Worm (Caenorhabditis elegans) whole organism, late embryonic: Measurements from ENCODE around the gene Y82E9BL.3.

Experiments
- C08G9.2 ChIP-seq: sonication (generic microtip); optimal IDR thresholded peaks from 2 replicates; lab custom pipeline; 2016; ENCODE audit warnings: mild to moderate bottlenecking, missing genetic modification characterization, moderate library complexity, missing compliant biosample characterization
- Y22D7AL.16 ChIP-seq: sonication (generic microtip); optimal IDR thresholded peaks from 2 replicates; lab custom pipeline; 2016; ENCODE audit warnings: missing genetic modification characterization, missing compliant biosample characterization
- ahr-1 ChIP-seq: sonication (generic microtip); optimal IDR thresholded peaks from 2 replicates; lab custom pipeline; 2016; ENCODE audit warnings: missing genetic modification characterization, missing compliant biosample characterization
- ama-1 ChIP-seq: fragments of 150-350 bp; optimal IDR thresholded peaks from 2 replicates; lab custom pipeline; 2014
- ceh-18 ChIP-seq: sonication (generic microtip); optimal IDR thresholded peaks from 2 replicates; lab custom pipeline; 2016; ENCODE audit warnings: missing genetic modification characterization, missing compliant biosample characterization
- ceh-19 ChIP-seq: fragments of 200-800 bp; sonication (Bioruptor generic); optimal IDR thresholded peaks from 2 replicates; lab custom pipeline; 2018; ENCODE audit warnings: mild to moderate bottlenecking, missing genetic modification characterization, missing compliant biosample characterization
- ceh-2 ChIP-seq: sonication (generic microtip); optimal IDR thresholded peaks from 2 replicates; lab custom pipeline; 2016; ENCODE audit warnings: missing genotype, missing genetic modification characterization, missing compliant biosample characterization
- ceh-31 ChIP-seq: sonication (generic microtip); optimal IDR thresholded peaks from 2 replicates; lab custom pipeline; 2016; ENCODE audit warnings: missing genetic modification characterization, missing compliant biosample characterization
- ceh-34 ChIP-seq: sonication (generic microtip); optimal IDR thresholded peaks from 2 replicates; lab custom pipeline; 2016; ENCODE audit warnings: mild to moderate bottlenecking, missing genetic modification characterization, missing compliant biosample characterization
- ceh-6 ChIP-seq: fragments of 200-800 bp; sonication (Bioruptor generic); optimal IDR thresholded peaks from 2 replicates; lab custom pipeline; 2018; ENCODE audit warnings: mild to moderate bottlenecking, missing genetic modification characterization, missing compliant biosample characterization
- che-1 ChIP-seq: sonication (generic microtip); optimal IDR thresholded peaks from 2 replicates; lab custom pipeline; 2016; ENCODE audit warnings: mild to moderate bottlenecking, missing genetic modification characterization, missing compliant biosample characterization
- dmd-4 ChIP-seq: sonication (generic microtip); optimal IDR thresholded peaks from 2 replicates; lab custom pipeline; 2016; ENCODE audit warnings: borderline replicate concordance, missing genetic modification characterization, missing compliant biosample characterization
- dve-1 ChIP-seq: sonication (generic microtip); optimal IDR thresholded peaks from 2 replicates; lab custom pipeline; 2017; ENCODE audit warnings: antibody characterized with exemption, mild to moderate bottlenecking, missing genetic modification characterization, missing compliant biosample characterization
- elt-4 ChIP-seq: sonication (generic microtip); optimal IDR thresholded peaks from 2 replicates; lab custom pipeline; 2016; ENCODE audit warnings: missing genetic modification characterization, missing compliant biosample characterization
- ets-4 ChIP-seq: sonication (generic microtip); optimal IDR thresholded peaks from 2 replicates; lab custom pipeline; 2016; ENCODE audit warnings: missing genetic modification characterization, missing compliant biosample characterization
- fkh-6 ChIP-seq: sonication (generic microtip); optimal IDR thresholded peaks from 2 replicates; lab custom pipeline; 2016; ENCODE audit warnings: missing genetic modification characterization, missing compliant biosample characterization
- gmeb-2 ChIP-seq: sonication (generic microtip); optimal IDR thresholded peaks from 2 replicates; lab custom pipeline; 2016; ENCODE audit warnings: missing genetic modification characterization, inconsistent platforms, missing compliant biosample characterization
- hlh-13 ChIP-seq: fragments of 200-800 bp; sonication (Bioruptor generic); optimal IDR thresholded peaks from 2 replicates; lab custom pipeline; 2018; ENCODE audit warnings: mild to moderate bottlenecking, missing genetic modification characterization, missing compliant biosample characterization
- hlh-15 ChIP-seq: sonication (generic microtip); optimal IDR thresholded peaks from 2 replicates; lab custom pipeline; 2016; ENCODE audit warnings: missing genetic modification characterization, missing compliant biosample characterization
- lim-6 ChIP-seq: sonication (generic microtip); optimal IDR thresholded peaks from 2 replicates; lab custom pipeline; 2016; ENCODE audit warnings: missing genetic modification characterization, missing compliant biosample characterization
- lin-11 ChIP-seq: fragments of 200-800 bp; sonication (Bioruptor generic); optimal IDR thresholded peaks from 2 replicates; lab custom pipeline; 2018; ENCODE audit warnings: mild to moderate bottlenecking, missing genetic modification characterization, missing compliant biosample characterization
- madf-2 ChIP-seq: sonication (generic microtip); optimal IDR thresholded peaks from 2 replicates; lab custom pipeline; 2017; ENCODE audit warnings: missing genetic modification characterization, missing compliant biosample characterization
- nfya-1 ChIP-seq: sonication (generic microtip); optimal IDR thresholded peaks from 2 replicates; lab custom pipeline; 2017; ENCODE audit warnings: missing genetic modification characterization, mild to moderate bottlenecking, missing compliant biosample characterization, antibody characterized with exemption, moderate library complexity
- nhr-232 ChIP-seq: sonication (generic microtip); optimal IDR thresholded peaks from 2 replicates; lab custom pipeline; 2016; ENCODE audit warnings: missing genetic modification characterization, missing compliant biosample characterization
- odd-2 ChIP-seq: sonication (generic microtip); optimal IDR thresholded peaks from 2 replicates; lab custom pipeline; 2017; ENCODE audit warnings: antibody characterized with exemption, mild to moderate bottlenecking, missing genetic modification characterization, missing compliant biosample characterization
- pag-3 ChIP-seq: sonication (generic microtip); optimal IDR thresholded peaks from 2 replicates; lab custom pipeline; 2016; ENCODE audit warnings: missing compliant biosample characterization, missing genetic modification characterization, borderline replicate concordance
- pat-9 ChIP-seq: fragments of 200-800 bp; sonication (Bioruptor generic); optimal IDR thresholded peaks from 2 replicates; lab custom pipeline; 2018; ENCODE audit warnings: mild to moderate bottlenecking, missing genetic modification characterization, moderate library complexity, missing compliant biosample characterization
- pha-2 ChIP-seq: sonication (generic microtip); optimal IDR thresholded peaks from 2 replicates; lab custom pipeline; 2017; ENCODE audit warnings: mild to moderate bottlenecking, missing genetic modification characterization, missing compliant biosample characterization
- ref-2 ChIP-seq: sonication (generic microtip); optimal IDR thresholded peaks from 2 replicates; lab custom pipeline; 2016; ENCODE audit warnings: missing genetic modification characterization, missing compliant biosample characterization
- rnt-1 ChIP-seq: sonication (generic microtip); optimal IDR thresholded peaks from 2 replicates; lab custom pipeline; 2016; ENCODE audit warnings: missing genetic modification characterization, missing compliant biosample characterization
- sdc-2 ChIP-seq: sonication (generic microtip); optimal IDR thresholded peaks from 2 replicates; lab custom pipeline; 2016; ENCODE audit warnings: missing genotype, missing genetic modification characterization, missing compliant biosample characterization
- syd-9 ChIP-seq: sonication (generic microtip); optimal IDR thresholded peaks from 2 replicates; lab custom pipeline; 2016; ENCODE audit warnings: mild to moderate bottlenecking, missing genetic modification characterization, moderate library complexity, missing compliant biosample characterization
- tbx-2 ChIP-seq: sonication (generic microtip); optimal IDR thresholded peaks from 2 replicates; lab custom pipeline; 2016; ENCODE audit warnings: missing genetic modification characterization, missing compliant biosample characterization
- tbx-7 ChIP-seq: sonication (generic microtip); optimal IDR thresholded peaks from 2 replicates; lab custom pipeline; 2016; ENCODE audit warnings: missing genotype, missing genetic modification characterization, missing compliant biosample characterization
- ttx-3 ChIP-seq: sonication (generic microtip); optimal IDR thresholded peaks from 2 replicates; lab custom pipeline; 2016; ENCODE audit warnings: missing genetic modification reagents, missing genetic modification characterization, missing compliant biosample characterization
- unc-3 ChIP-seq, 2 experiments: fragments of 200-800 bp in 1 of 2; sonication (Bioruptor generic) in 1 of 2; sonication (generic microtip) in 1 of 2; conservative IDR thresholded peaks in 1 of 2; optimal IDR thresholded peaks in 1 of 2; 2 replicates each; pipeline versions ENCODE4 v1.3.6 to Lab custom; 2016 to 2022; ENCODE audit warnings: missing compliant biosample characterization in 2 of 2, missing genetic modification characterization in 2 of 2, missing genetic modification reagents in 1 of 2
- unc-42 ChIP-seq: sonication (generic microtip); optimal IDR thresholded peaks from 2 replicates; lab custom pipeline; 2016; ENCODE audit warnings: missing genotype, missing genetic modification characterization, missing compliant biosample characterization
- unc-86 ChIP-seq: sonication (generic microtip); optimal IDR thresholded peaks from 2 replicates; lab custom pipeline; 2016; ENCODE audit warnings: missing genetic modification characterization, missing compliant biosample characterization
- zip-5 ChIP-seq: sonication (generic microtip); optimal IDR thresholded peaks from 2 replicates; lab custom pipeline; 2016; ENCODE audit warnings: missing genetic modification characterization, missing compliant biosample characterization

Y82E9BL.3 gene

DNA sequence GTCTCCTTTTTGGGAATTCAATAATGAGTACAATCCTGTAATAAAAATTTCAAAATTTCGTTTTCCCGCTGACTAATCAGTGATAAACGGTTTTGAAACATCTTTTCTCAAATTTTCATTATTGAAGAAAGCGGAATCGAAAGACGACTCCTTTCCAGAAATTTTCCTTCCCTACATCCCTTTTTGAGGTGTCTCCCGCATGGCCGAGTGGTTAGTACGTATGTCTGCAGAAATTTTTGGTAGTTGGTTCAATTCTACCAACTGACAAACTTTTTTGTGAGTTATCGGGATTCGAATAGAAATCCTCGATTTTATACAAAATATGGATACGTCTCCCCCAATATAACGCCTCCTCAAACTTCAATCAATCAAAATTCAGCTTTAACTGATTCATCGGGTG lies 3.9 kb upstream of the Y82E9BL.3 start:
- TF ChIP-seq ceh-31 (no peak), pha-2 (tag; lab: Kevin White, UChicago) (no peak), lin-11 (no peak), unc-86 (tag; lab: Kevin White, UChicago) (no peak), ceh-18 (tag; lab: Kevin White, UChicago) (no peak), che-1 (tag; lab: Kevin White, UChicago) (no peak), hlh-15 (tag; lab: Kevin White, UChicago) (no peak), lim-6 (tag; lab: Kevin White, UChicago) (no peak), ahr-1 (no peak), ama-1 (lab: Kevin White, UChicago) (no peak), ets-4 (tag; lab: Kevin White, UChicago) (no peak), Y22D7AL.16 (tag; lab: Kevin White, UChicago) (no peak), nfya-1 (tag; lab: Kevin White, UChicago) (no peak), unc-42 (tag; lab: Kevin White, UChicago) (no peak), ceh-19 (GFP tag; lab: Kevin White, UChicago) (no peak), madf-2 (tag; lab: Kevin White, UChicago) (no peak), tbx-2 (tag; lab: Kevin White, UChicago) (no peak), C08G9.2 (tag; lab: Kevin White, UChicago) (no peak), nhr-232 (no peak), unc-3 (GFP tag; conservative IDR thresholded peaks at IDR 0.05; lab: Robert Waterston, UW) (no peak), unc-3 (tag; optimal IDR thresholded peaks at IDR 0.05; lab: Kevin White, UChicago) (no peak)

DNA sequence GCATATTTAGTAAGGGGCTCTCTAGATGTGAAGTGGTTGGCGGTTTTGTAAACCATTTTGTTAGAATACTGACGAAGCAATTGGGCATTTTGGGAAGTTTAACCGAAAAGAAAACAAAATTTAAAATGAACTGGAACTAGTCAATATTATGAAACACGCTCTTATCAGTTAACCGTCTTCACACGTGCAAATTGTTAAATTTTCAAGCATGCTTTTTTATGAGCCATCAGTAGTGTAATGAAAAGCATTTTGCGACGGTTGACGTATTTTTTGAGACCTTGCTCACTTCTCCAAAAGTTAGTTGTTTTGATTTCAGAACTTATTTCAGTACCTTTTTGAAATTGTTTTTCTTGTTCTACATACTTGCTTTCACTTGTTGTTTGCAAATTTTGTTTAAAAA lies 1.3 kb downstream of the Y82E9BL.3 start, which contains the start of gene fbxa-25:
TSS of gene fbxa-25 (minus strand) at position 138 of the 400 bp plus-strand sequence.
- TF ChIP-seq che-1 (tag; lab: Kevin White, UChicago) (no peak), ets-4 (tag; lab: Kevin White, UChicago) (no peak), ceh-2 (tag; lab: Kevin White, UChicago) (no peak), tbx-2 (tag; lab: Kevin White, UChicago) (no peak), hlh-13 (GFP tag; lab: Kevin White, UChicago) (no peak), gmeb-2 (no peak), ttx-3 (tag; lab: Kevin White, UChicago) (no peak), lin-11 (no peak), pat-9 (tag; lab: Kevin White, UChicago) (no peak), sdc-2 (tag; lab: Kevin White, UChicago) (no peak), pag-3 (tag; lab: Kevin White, UChicago) (no peak), syd-9 (no peak), odd-2 (tag; lab: Kevin White, UChicago) (no peak), ceh-6 (no peak), pha-2 (tag; lab: Kevin White, UChicago) (no peak), C08G9.2 (tag; lab: Kevin White, UChicago) (no peak), fkh-6 (tag; lab: Kevin White, UChicago) (no peak), dve-1 (tag; lab: Kevin White, UChicago) (no peak), zip-5 (tag; lab: Kevin White, UChicago) (no peak), ref-2 (tag; lab: Kevin White, UChicago) (no peak)

DNA sequence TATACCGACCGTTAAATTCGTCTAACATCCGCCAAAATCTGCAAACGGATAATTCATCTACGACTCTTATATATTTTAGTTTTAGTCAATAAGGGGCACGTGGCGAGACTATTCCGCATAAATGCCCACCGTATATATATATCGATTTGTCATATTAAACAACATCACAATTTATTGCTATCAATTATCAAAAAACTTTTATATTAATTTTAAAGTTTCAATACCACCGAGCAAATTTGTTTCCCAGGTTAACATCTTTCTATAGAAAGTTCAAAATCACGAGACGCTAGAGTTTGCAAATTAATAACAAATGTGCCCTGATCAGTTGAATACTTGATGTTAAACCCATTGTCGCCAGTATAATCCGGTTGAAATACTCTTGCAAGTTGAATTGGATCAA lies 3.1 kb downstream of the Y82E9BL.3 start, which contains the start of gene Y82E9BL.5:
TSS of gene Y82E9BL.5 (minus strand) at position 101 of the 400 bp plus-strand sequence.
- TF ChIP-seq rnt-1 (no peak), dmd-4 (tag; lab: Kevin White, UChicago) (no peak), nfya-1 (tag; lab: Kevin White, UChicago) (no peak), ceh-34 (tag; lab: Kevin White, UChicago) (no peak), ceh-19 (GFP tag; lab: Kevin White, UChicago) (no peak), elt-4 (no peak), tbx-7 (no peak)
- TF ChIP-seq, all 69 proteins: peak for 0
